Fruit fly (Drosophila melanogaster) whole organism, embryonic: ENCODE measurements around the gene CG32163.

Experiments used
- Bteb2 ChIP-seq: fragments of 200-800 bp; sonication (Bioruptor generic); optimal IDR thresholded peaks from 2 replicates; lab custom pipeline; 2016; ENCODE audit warnings: missing biosample characterization, missing genetic modification characterization
- CG10431 ChIP-seq: fragments of 200-800 bp; sonication (Bioruptor generic); optimal IDR thresholded peaks from 3 replicates; lab custom pipeline; 2018; ENCODE audit warnings: missing biosample characterization, mild to moderate bottlenecking, missing genetic modification characterization
- CG10543 ChIP-seq: fragments of 200-800 bp; sonication (Bioruptor generic); optimal IDR thresholded peaks from 3 replicates; lab custom pipeline; 2017; ENCODE audit warnings: missing biosample characterization, mild to moderate bottlenecking, missing genetic modification characterization, moderate library complexity
- CG11560 ChIP-seq: fragments of 200-800 bp; sonication (Bioruptor generic); IDR thresholded peaks from 3 replicates; pipeline ENCODE4 v1.3.6; 2022; ENCODE audit warnings: missing biosample characterization, missing genetic modification characterization
- CG12236 ChIP-seq: fragments of 200-800 bp; sonication (Bioruptor generic); optimal IDR thresholded peaks from 2 replicates; lab custom pipeline; 2016; ENCODE audit warnings: missing biosample characterization, missing genetic modification characterization
- CG1233 ChIP-seq: fragments of 200-800 bp; sonication (Bioruptor generic); optimal IDR thresholded peaks from 4 replicates; lab custom pipeline; 2018; ENCODE audit warnings: missing biosample characterization, mild to moderate bottlenecking, missing genetic modification characterization
- CG12744 ChIP-seq: fragments of 200-800 bp; sonication (Bioruptor generic); optimal IDR thresholded peaks from 2 replicates; lab custom pipeline; 2016; ENCODE audit warnings: missing biosample characterization, missing genetic modification characterization
- CG12769 ChIP-seq: fragments of 200-800 bp; sonication (Bioruptor generic); optimal IDR thresholded peaks from 2 replicates; lab custom pipeline; 2019; ENCODE audit warnings: missing biosample characterization, mild to moderate bottlenecking, missing genetic modification characterization, moderate library complexity
- CG13287 ChIP-seq: fragments of 200-800 bp; sonication (Bioruptor generic); IDR thresholded peaks from 2 replicates; pipeline ENCODE4 v1.3.6; 2022; ENCODE audit warnings: missing biosample characterization, missing genetic modification characterization; ENCODE audit not compliant: partially characterized antibody
- CG13296 ChIP-seq: fragments of 200-800 bp; sonication (Bioruptor generic); optimal IDR thresholded peaks from 3 replicates; lab custom pipeline; 2018; ENCODE audit warnings: missing biosample characterization, mild to moderate bottlenecking, missing genetic modification characterization
- CG14050 ChIP-seq: fragments of 200-800 bp; sonication (Bioruptor generic); IDR thresholded peaks from 3 replicates; pipeline ENCODE4 v1.3.6; 2022; ENCODE audit warnings: missing biosample characterization, missing genetic modification characterization
- CG14860 ChIP-seq: fragments of 200-800 bp; sonication (Bioruptor generic); IDR thresholded peaks from 3 replicates; pipeline ENCODE4 v1.3.6; 2022; ENCODE audit warnings: missing biosample characterization, missing genetic modification characterization; ENCODE audit not compliant: partially characterized antibody
- CG1602 ChIP-seq: fragments of 200-800 bp; sonication (Bioruptor generic); optimal IDR thresholded peaks from 3 replicates; lab custom pipeline; 2016; ENCODE audit warnings: missing biosample characterization, missing genetic modification characterization
- CG1647 ChIP-seq: fragments of 200-800 bp; sonication (Bioruptor generic); optimal IDR thresholded peaks from 3 replicates; lab custom pipeline; 2016; ENCODE audit warnings: missing biosample characterization, missing genetic modification characterization
- CG17385 ChIP-seq: fragments of 200-800 bp; sonication (Bioruptor generic); optimal IDR thresholded peaks from 3 replicates; lab custom pipeline; 2018; ENCODE audit warnings: missing biosample characterization, mild to moderate bottlenecking, missing genetic modification characterization
- CG32767 ChIP-seq: fragments of 200-800 bp; sonication (Bioruptor generic); IDR thresholded peaks from 2 replicates; pipeline ENCODE4 v1.3.6; 2022; ENCODE audit warnings: missing biosample characterization, missing genetic modification characterization
- CG43689 ChIP-seq: fragments of 200-800 bp; sonication (Bioruptor generic); IDR thresholded peaks from 2 replicates; pipeline ENCODE4 v1.3.6; 2022; ENCODE audit warnings: missing biosample characterization, missing genetic modification characterization
- CG5953 ChIP-seq: fragments of 200-800 bp; sonication (Bioruptor generic); IDR thresholded peaks from 2 replicates; pipeline ENCODE4 v1.3.6; 2022; ENCODE audit warnings: missing biosample characterization, missing genetic modification characterization
- CG7745 ChIP-seq: fragments of 200-800 bp; sonication (Bioruptor generic); optimal IDR thresholded peaks from 2 replicates; lab custom pipeline; 2018; ENCODE audit warnings: missing biosample characterization, mild to moderate bottlenecking, missing genetic modification characterization, moderate library complexity
- CG8281 ChIP-seq: fragments of 200-800 bp; sonication (Bioruptor generic); optimal IDR thresholded peaks from 2 replicates; lab custom pipeline; 2018; ENCODE audit warnings: missing biosample characterization, mild to moderate bottlenecking, missing genetic modification characterization, moderate library complexity
- CG8359 ChIP-seq: fragments of 200-800 bp; sonication (Bioruptor generic); optimal IDR thresholded peaks from 2 replicates; lab custom pipeline; 2017; ENCODE audit warnings: missing biosample characterization, mild to moderate bottlenecking, missing genetic modification characterization, borderline replicate concordance
- CTCF ChIP-seq: fragments of 200-800 bp; sonication (Bioruptor generic); optimal IDR thresholded peaks from 2 replicates; lab custom pipeline; 2017; ENCODE audit warnings: missing biosample characterization, mild to moderate bottlenecking, missing genetic modification characterization, moderate library complexity
- CrebB ChIP-seq: fragments of 200-800 bp; sonication (Bioruptor generic); optimal IDR thresholded peaks from 3 replicates; lab custom pipeline; 2018; ENCODE audit warnings: missing biosample characterization, mild to moderate bottlenecking, missing genetic modification characterization
- D19A ChIP-seq: fragments of 200-800 bp; optimal IDR thresholded peaks from 3 replicates; lab custom pipeline; 2019; ENCODE audit warnings: missing biosample characterization, mild to moderate bottlenecking, missing genetic modification characterization, moderate library complexity
- Fer3 ChIP-seq: fragments of 200-800 bp; sonication (Bioruptor generic); optimal IDR thresholded peaks from 2 replicates; lab custom pipeline; 2018; ENCODE audit warnings: missing biosample characterization, mild to moderate bottlenecking, missing genetic modification characterization, moderate library complexity
- Hr39 ChIP-seq: fragments of >200 bp; optimal IDR thresholded peaks from 2 replicates; lab custom pipeline; 2017
- Hr78 ChIP-seq, 2 experiments: fragments of 200-800 bp in 1 of 2; fragments of >200 bp in 1 of 2; sonication (Bioruptor generic) in 1 of 2; optimal IDR thresholded peaks; 2 replicates each; lab custom pipeline; 2017 to 2019; ENCODE audit warnings: missing biosample characterization in 2 of 2, missing genetic modification characterization in 2 of 2, mild to moderate bottlenecking in 1 of 2, moderate library complexity in 1 of 2
- Kr ChIP-seq: fragments of 200-800 bp; sonication (Bioruptor generic); optimal IDR thresholded peaks from 2 replicates; lab custom pipeline; 2017; ENCODE audit warnings: missing biosample characterization, mild to moderate bottlenecking, missing genetic modification characterization
- Med ChIP-seq: fragments of 200-800 bp; sonication (Bioruptor generic); peaks from one replicate; lab custom pipeline; 2016; ENCODE audit warnings: missing biosample characterization, missing genetic modification characterization, mild to moderate bottlenecking, inconsistent platforms, moderate library complexity
- Opbp ChIP-seq: fragments of 200-800 bp; sonication (Bioruptor generic); IDR thresholded peaks from 3 replicates; pipeline ENCODE4 v1.3.6; 2022; ENCODE audit warnings: missing biosample characterization, missing genetic modification characterization; ENCODE audit not compliant: partially characterized antibody
- Sry-β ChIP-seq: fragments of 200-800 bp; sonication (Bioruptor generic); optimal IDR thresholded peaks from 2 replicates; lab custom pipeline; 2018; ENCODE audit warnings: missing biosample characterization, mild to moderate bottlenecking, missing genetic modification characterization, moderate library complexity
- Xrp1 ChIP-seq: fragments of 200-800 bp; sonication (Bioruptor generic); IDR thresholded peaks from 2 replicates; pipeline ENCODE4 v1.3.6; 2022; ENCODE audit warnings: missing biosample characterization, missing genetic modification characterization
- ase ChIP-seq: fragments of 200-800 bp; sonication (Bioruptor generic); IDR thresholded peaks from 3 replicates; pipeline ENCODE4 v1.3.6; 2022; ENCODE audit warnings: missing biosample characterization, missing genetic modification characterization
- cas ChIP-seq: fragments of 200-800 bp; sonication (Bioruptor generic); IDR thresholded peaks from 2 replicates; pipeline ENCODE4 v1.3.6; 2022; ENCODE audit warnings: missing biosample characterization, missing genetic modification characterization
- chn ChIP-seq: fragments of 200-800 bp; sonication (Bioruptor generic); optimal IDR thresholded peaks from 2 replicates; lab custom pipeline; 2016; ENCODE audit warnings: missing biosample characterization, missing genetic modification characterization
- crol ChIP-seq: fragments of 200-800 bp; sonication (Bioruptor generic); IDR thresholded peaks from 2 replicates; pipeline ENCODE4 v1.3.6; 2022; ENCODE audit warnings: missing biosample characterization, missing genetic modification characterization
- disco-r ChIP-seq: fragments of 200-800 bp; sonication (Bioruptor generic); optimal IDR thresholded peaks from 2 replicates; lab custom pipeline; 2016; ENCODE audit warnings: missing biosample characterization, missing genetic modification characterization
- ftz-f1 ChIP-seq: fragments of 200-800 bp; sonication (Bioruptor generic); optimal IDR thresholded peaks from 2 replicates; lab custom pipeline; 2016; ENCODE audit warnings: missing biosample characterization, missing genetic modification characterization
- gcm ChIP-seq: fragments of 200-800 bp; sonication (Bioruptor generic); optimal IDR thresholded peaks from 2 replicates; lab custom pipeline; 2019; ENCODE audit warnings: missing biosample characterization, mild to moderate bottlenecking, missing genetic modification characterization, moderate library complexity
- gsb ChIP-seq: fragments of 200-800 bp; sonication (Bioruptor generic); IDR thresholded peaks from 2 replicates; pipeline ENCODE4 v1.3.6; 2022; ENCODE audit warnings: missing biosample characterization, missing genetic modification characterization
- lilli ChIP-seq: fragments of 200-800 bp; sonication (Bioruptor generic); optimal IDR thresholded peaks from 3 replicates; lab custom pipeline; 2016; ENCODE audit warnings: missing biosample characterization, missing genetic modification characterization
- phol ChIP-seq: fragments of 200-800 bp; sonication (Bioruptor generic); optimal IDR thresholded peaks from 3 replicates; lab custom pipeline; 2018; ENCODE audit warnings: missing biosample characterization, mild to moderate bottlenecking, missing genetic modification characterization, moderate library complexity
- schlank ChIP-seq: fragments of 200-800 bp; sonication (Bioruptor generic); optimal IDR thresholded peaks from 2 replicates; lab custom pipeline; 2018; ENCODE audit warnings: missing biosample characterization, mild to moderate bottlenecking, missing genetic modification characterization
- scrt ChIP-seq: fragments of 200-800 bp; sonication (Bioruptor generic); optimal IDR thresholded peaks from 2 replicates; lab custom pipeline; 2018; ENCODE audit warnings: missing biosample characterization, mild to moderate bottlenecking, missing genetic modification characterization, moderate library complexity
- sd ChIP-seq: fragments of 200-800 bp; sonication (Bioruptor generic); optimal IDR thresholded peaks from 3 replicates; lab custom pipeline; 2018; ENCODE audit warnings: missing biosample characterization, mild to moderate bottlenecking, missing genetic modification characterization, moderate library complexity
- sens ChIP-seq: fragments of 200-800 bp; sonication (Bioruptor generic); peaks from one replicate; lab custom pipeline; 2016; ENCODE audit warnings: missing biosample characterization, missing genetic modification characterization
- sqz ChIP-seq: fragments of 200-800 bp; sonication (Bioruptor generic); optimal IDR thresholded peaks from 3 replicates; lab custom pipeline; 2018; ENCODE audit warnings: missing biosample characterization, mild to moderate bottlenecking, missing genetic modification characterization
- tap ChIP-seq: fragments of 200-800 bp; optimal IDR thresholded peaks from 3 replicates; lab custom pipeline; 2019; ENCODE audit warnings: missing biosample characterization, mild to moderate bottlenecking, missing genetic modification characterization, moderate library complexity
- unc-4 ChIP-seq: fragments of 200-800 bp; sonication (Bioruptor generic); IDR thresholded peaks from 2 replicates; pipeline ENCODE4 v1.3.6; 2022; ENCODE audit warnings: missing biosample characterization, missing genetic modification characterization; ENCODE audit not compliant: partially characterized antibody
- wor ChIP-seq: fragments of 200-800 bp; sonication (Bioruptor generic); IDR thresholded peaks from 2 replicates; pipeline ENCODE4 v1.3.6; 2022; ENCODE audit warnings: missing biosample characterization, missing genetic modification characterization

The CG32163 gene

DNA sequence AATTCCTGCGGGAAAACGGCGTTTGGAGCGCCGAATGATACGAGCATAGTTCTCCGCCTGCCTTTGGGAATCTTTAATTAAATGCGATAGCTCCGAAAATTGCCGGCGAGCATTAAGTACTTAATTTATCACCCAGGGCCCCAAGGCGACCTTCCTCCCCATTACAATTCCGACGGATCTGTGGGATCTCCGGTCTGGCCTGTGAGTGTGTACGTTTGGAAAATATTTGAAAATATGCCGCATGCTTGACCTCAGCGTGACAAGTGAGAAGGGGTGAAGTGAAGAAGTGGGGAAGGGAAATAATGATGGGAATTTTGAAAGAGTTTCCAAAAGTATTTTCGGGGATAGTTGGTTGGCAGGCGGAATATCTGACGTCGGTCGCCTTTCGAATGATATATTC lies 17.5 kb upstream of the CG32163 start (continued):
- no peak for TF ChIP-seq cas (GFP tag; lab: Robert Waterston, UW)
- no peak for TF ChIP-seq CG43689 (GFP tag; lab: Robert Waterston, UW)
- peak in 1 of 2 experiments; percentile 69 for TF ChIP-seq Hr78 (GFP tag; optimal IDR thresholded peaks at IDR 0.05; lab: Kevin White, UChicago)
- no peak for TF ChIP-seq CG13287
- no peak for TF ChIP-seq D19A
- TF ChIP-seq disco-r (GFP tag; lab: Kevin White, UChicago): no peak
- peak; percentile 57 for TF ChIP-seq crol
- no peak for TF ChIP-seq CG14860 (GFP tag; lab: Robert Waterston, UW)
- TF ChIP-seq schlank (tag; lab: Kevin White, UChicago): no peak
- peak; percentile 14 for TF ChIP-seq CG8359
- TF ChIP-seq CG11560 (tag; lab: Robert Waterston, UW): no peak
- peak; percentile 66 for TF ChIP-seq CG7745 (tag; lab: Kevin White, UChicago)
- no peak for TF ChIP-seq CG12744 (GFP tag; lab: Kevin White, UChicago)
- peak; percentile 95 for TF ChIP-seq sd (tag; lab: Kevin White, UChicago)
- 0 out of 3 replicates have a peak, but pooled peaks have one; percentile 10 for TF ChIP-seq Opbp (GFP tag; lab: Robert Waterston, UW)
- peak; percentile 52 for TF ChIP-seq CG10543 (GFP tag; lab: Kevin White, UChicago)
- TF ChIP-seq CG13296 (GFP tag; lab: Kevin White, UChicago): no peak
- TF ChIP-seq sqz (GFP tag; lab: Kevin White, UChicago): no peak
- no peak for TF ChIP-seq CG12236 (GFP tag; lab: Kevin White, UChicago)
- TF ChIP-seq CG12769 (tag; lab: Kevin White, UChicago): peak; percentile 96
- TF ChIP-seq CG5953 (GFP tag; lab: Robert Waterston, UW): no peak
- TF ChIP-seq ftz-f1 (GFP tag; lab: Kevin White, UChicago): peak; percentile 75
- TF ChIP-seq Med (GFP tag; lab: Kevin White, UChicago): peak; percentile 4
- TF ChIP-seq Fer3 (tag; lab: Kevin White, UChicago): no peak
- no peak for TF ChIP-seq scrt (GFP tag; lab: Kevin White, UChicago)
- TF ChIP-seq CG17385: no peak
- peak; percentile 26 for TF ChIP-seq sens (GFP tag; lab: Kevin White, UChicago)
- no peak for TF ChIP-seq wor
- no peak for TF ChIP-seq ase (GFP tag; lab: Robert Waterston, UW)
- TF ChIP-seq lilli (GFP tag; lab: Kevin White, UChicago): no peak
- peak; percentile 7 for TF ChIP-seq CG8281 (tag; lab: Kevin White, UChicago)
- TF ChIP-seq unc-4 (GFP tag; lab: Robert Waterston, UW): no peak

DNA sequence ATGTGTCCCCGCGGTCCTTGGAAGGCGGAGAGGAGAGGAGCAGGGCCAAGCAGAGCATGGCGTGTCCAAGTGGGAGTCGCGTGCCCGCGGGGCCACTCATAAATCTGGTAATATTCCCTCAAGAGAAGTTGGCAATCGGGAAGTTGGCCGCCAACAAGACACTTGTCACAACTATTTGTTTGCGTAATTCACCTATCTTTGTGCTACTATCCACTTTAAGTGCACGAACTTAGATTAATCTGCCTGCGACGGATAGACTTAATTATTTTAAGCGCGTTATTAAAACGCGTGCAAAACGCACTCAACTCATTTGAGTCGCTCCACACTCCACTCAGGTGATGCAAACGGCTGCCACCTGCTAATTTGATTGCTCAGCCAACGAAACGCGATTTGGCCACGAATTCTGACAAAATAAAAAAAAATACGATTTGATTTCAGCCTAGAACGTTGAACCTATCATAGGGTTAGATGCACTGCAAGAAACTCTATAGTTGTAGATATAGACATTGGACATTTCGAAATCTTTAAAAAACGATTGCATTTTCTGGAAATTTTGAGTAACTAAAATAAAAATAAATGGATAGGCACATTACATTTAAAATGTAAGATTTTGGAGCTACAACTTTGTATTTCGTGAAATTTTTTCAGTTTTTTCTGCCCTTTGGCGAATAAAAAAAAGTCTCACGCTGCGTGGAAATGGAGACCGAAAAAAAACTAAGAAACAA lies 15.8 kb upstream of the CG32163 start:
- peak; percentile 29 for TF ChIP-seq CG1233 (GFP tag; lab: Kevin White, UChicago)
- TF ChIP-seq CG1602: peak; percentile 36
- peak; percentile 59 for TF ChIP-seq Bteb2 (GFP tag; lab: Kevin White, UChicago)
- peak; percentile 63 for TF ChIP-seq Xrp1 (GFP tag; lab: Robert Waterston, UW)
- 0 out of 2 replicates have a peak, but pooled peaks have one; percentile 33 for TF ChIP-seq CG32767 (GFP tag; lab: Robert Waterston, UW)
- TF ChIP-seq CG12769 (tag; lab: Kevin White, UChicago): no peak
- peak; percentile 29; the same call in 1 of the 2 replicates for TF ChIP-seq gsb (GFP tag; lab: Robert Waterston, UW)
- no peak for TF ChIP-seq tap (tag; lab: Kevin White, UChicago)
- TF ChIP-seq gcm (GFP tag; lab: Kevin White, UChicago): no peak
- no peak for TF ChIP-seq Sry-β (GFP tag; lab: Kevin White, UChicago)
- TF ChIP-seq phol (tag; lab: Kevin White, UChicago): peak; percentile 47
- TF ChIP-seq Hr39: no peak
- no peak for TF ChIP-seq chn (GFP tag; lab: Kevin White, UChicago)
- no peak for TF ChIP-seq Kr (GFP tag; lab: Kevin White, UChicago)
- TF ChIP-seq CG1647: peak; percentile 49
- TF ChIP-seq CTCF (GFP tag; lab: Kevin White, UChicago): no peak
- TF ChIP-seq CrebB: no peak
- peak; percentile 79 for TF ChIP-seq Med (GFP tag; lab: Kevin White, UChicago)
- TF ChIP-seq D19A: peak; percentile 12
- TF ChIP-seq CG10431 (GFP tag; lab: Kevin White, UChicago): peak; percentile 5
- peak; percentile 46; the same call in 2 of the 3 replicates for TF ChIP-seq CG14050 (GFP tag; lab: Robert Waterston, UW)
